Fruit fly (Drosophila melanogaster) whole organism, prepupa: ENCODE results near the gene CG10804.
A peak's percentile ranks its signal among the peaks of the same experiment; 100 is the strongest.

ENCODE experiments used
- CG10669 ChIP-seq: fragments of 200-800 bp; sonication (Bioruptor generic); optimal IDR thresholded peaks from 3 replicates; lab custom pipeline; 2018; ENCODE audit warnings: missing biosample characterization, mild to moderate bottlenecking, missing genetic modification characterization, moderate library complexity
- CG11294 ChIP-seq: fragments of 200-800 bp; sonication (Bioruptor generic); IDR thresholded peaks from 2 replicates; pipeline ENCODE4 v1.3.6; 2022; ENCODE audit warnings: missing biosample characterization, missing genetic modification characterization
- CG11902 ChIP-seq: fragments of 200-800 bp; sonication (Bioruptor generic); optimal IDR thresholded peaks from 3 replicates; lab custom pipeline; 2016; ENCODE audit warnings: missing biosample characterization, missing genetic modification characterization
- CG15336 ChIP-seq: fragments of 200-800 bp; sonication (Bioruptor generic); IDR thresholded peaks from 2 replicates; pipeline ENCODE4 v1.3.6; 2022; ENCODE audit warnings: missing biosample characterization, missing genetic modification characterization
- CG16779 ChIP-seq: fragments of 200-800 bp; sonication (Bioruptor generic); optimal IDR thresholded peaks from 3 replicates; lab custom pipeline; 2017; ENCODE audit warnings: missing biosample characterization, mild to moderate bottlenecking, missing genetic modification characterization
- CG3032 ChIP-seq: fragments of 200-800 bp; optimal IDR thresholded peaks from 2 replicates; lab custom pipeline; 2019; ENCODE audit warnings: missing biosample characterization, mild to moderate bottlenecking, missing genetic modification characterization, moderate library complexity
- CG31627 ChIP-seq: fragments of 200-800 bp; sonication (Bioruptor generic); optimal IDR thresholded peaks from 3 replicates; lab custom pipeline; 2016; ENCODE audit warnings: missing biosample characterization, missing genetic modification characterization
- CG32006 ChIP-seq: fragments of 200-800 bp; sonication (Bioruptor generic); optimal IDR thresholded peaks from 3 replicates; lab custom pipeline; 2017; ENCODE audit warnings: missing biosample characterization, mild to moderate bottlenecking, missing genetic modification characterization
- CG34406 ChIP-seq: fragments of 200-800 bp; sonication (Bioruptor generic); optimal IDR thresholded peaks from 3 replicates; lab custom pipeline; 2016; ENCODE audit warnings: missing biosample characterization, missing genetic modification characterization
- CG3919 ChIP-seq: fragments of 200-800 bp; sonication (Bioruptor generic); optimal IDR thresholded peaks from 3 replicates; lab custom pipeline; 2016; ENCODE audit warnings: missing biosample characterization, missing genetic modification characterization
- CG4318 ChIP-seq: fragments of 200-800 bp; sonication (Bioruptor generic); optimal IDR thresholded peaks from 3 replicates; lab custom pipeline; 2017; ENCODE audit warnings: missing biosample characterization, mild to moderate bottlenecking, missing genetic modification characterization
- CG6163 ChIP-seq: fragments of 200-800 bp; sonication (Bioruptor generic); IDR thresholded peaks from 3 replicates; pipeline ENCODE4 v1.3.6; 2022; ENCODE audit warnings: missing biosample characterization, missing genetic modification characterization
- CG6276 ChIP-seq: fragments of 200-800 bp; sonication (Bioruptor generic); optimal IDR thresholded peaks from 2 replicates; lab custom pipeline; 2017; ENCODE audit warnings: missing biosample characterization, mild to moderate bottlenecking, missing genetic modification characterization
- CG6808 ChIP-seq: fragments of 200-800 bp; sonication (Bioruptor generic); optimal IDR thresholded peaks from 3 replicates; lab custom pipeline; 2017; ENCODE audit warnings: missing biosample characterization, missing genetic modification characterization, mild to moderate bottlenecking, moderate library complexity, missing genetic modification reagents
- CG6854 ChIP-seq: fragments of 200-800 bp; sonication (Bioruptor generic); optimal IDR thresholded peaks from 2 replicates; lab custom pipeline; 2017; ENCODE audit warnings: missing biosample characterization, mild to moderate bottlenecking, missing genetic modification characterization
- CG7368 ChIP-seq: fragments of 200-800 bp; sonication (Bioruptor generic); optimal IDR thresholded peaks from 3 replicates; lab custom pipeline; 2016; ENCODE audit warnings: missing biosample characterization, missing genetic modification characterization
- CG8119 ChIP-seq: fragments of 200-800 bp; sonication (Bioruptor generic); IDR thresholded peaks from 3 replicates; pipeline ENCODE4 v1.3.6; 2022; ENCODE audit warnings: missing biosample characterization, missing genetic modification characterization
- CG8319 ChIP-seq: fragments of 200-800 bp; sonication (Bioruptor generic); optimal IDR thresholded peaks from 3 replicates; lab custom pipeline; 2016; ENCODE audit warnings: missing biosample characterization, missing genetic modification characterization
- CG8632 ChIP-seq: fragments of 200-800 bp; sonication (Bioruptor generic); optimal IDR thresholded peaks from 3 replicates; lab custom pipeline; 2016; ENCODE audit warnings: missing biosample characterization, missing genetic modification characterization
- CG9139 ChIP-seq: fragments of 200-800 bp; sonication (Bioruptor generic); optimal IDR thresholded peaks from 3 replicates; lab custom pipeline; 2017; ENCODE audit warnings: missing biosample characterization, mild to moderate bottlenecking, missing genetic modification characterization
- Eip75B ChIP-seq: fragments of 200-800 bp; sonication (Bioruptor generic); optimal IDR thresholded peaks from 3 replicates; lab custom pipeline; 2016; ENCODE audit warnings: missing biosample characterization, missing genetic modification characterization
- Eip78C ChIP-seq: fragments of 200-800 bp; sonication (Bioruptor generic); peaks from one replicate; lab custom pipeline; 2016; ENCODE audit warnings: missing biosample characterization, missing genetic modification characterization
- Ets21C ChIP-seq: fragments of 200-800 bp; sonication (Bioruptor generic); optimal IDR thresholded peaks from 3 replicates; lab custom pipeline; 2016; ENCODE audit warnings: missing biosample characterization, missing genetic modification characterization
- Gug ChIP-seq: fragments of 200-800 bp; sonication (Bioruptor generic); IDR thresholded peaks from 2 replicates; pipeline ENCODE4 v1.3.6; 2022; ENCODE audit warnings: missing biosample characterization, missing genetic modification characterization
- Hr38 ChIP-seq: sonication (Bioruptor generic); optimal IDR thresholded peaks from 2 replicates; lab custom pipeline; 2016; ENCODE audit warnings: missing biosample characterization, missing genetic modification characterization
- Hr39 ChIP-seq: fragments of 200-800 bp; sonication (Bioruptor generic); optimal IDR thresholded peaks from 2 replicates; lab custom pipeline; 2016; ENCODE audit warnings: missing biosample characterization, missing genetic modification characterization
- Hr4 ChIP-seq: fragments of 200-800 bp; sonication (Bioruptor generic); optimal IDR thresholded peaks from 3 replicates; lab custom pipeline; 2016; ENCODE audit warnings: missing biosample characterization, missing genetic modification characterization
- Lpt ChIP-seq: fragments of 200-800 bp; sonication (Bioruptor generic); optimal IDR thresholded peaks from 3 replicates; lab custom pipeline; 2016; ENCODE audit warnings: missing biosample characterization, missing genetic modification characterization
- Smox ChIP-seq: fragments of 200-800 bp; sonication (Bioruptor generic); optimal IDR thresholded peaks from 3 replicates; lab custom pipeline; 2016; ENCODE audit warnings: missing biosample characterization, missing genetic modification characterization
- Sox102F ChIP-seq: fragments of 200-800 bp; sonication (Bioruptor generic); optimal IDR thresholded peaks from 2 replicates; lab custom pipeline; 2016; ENCODE audit warnings: missing biosample characterization, mild to moderate bottlenecking, missing genetic modification characterization
- Sox14 ChIP-seq: fragments of 200-800 bp; sonication (Bioruptor generic); optimal IDR thresholded peaks from 3 replicates; lab custom pipeline; 2016; ENCODE audit warnings: missing biosample characterization, missing genetic modification characterization
- Sox15 ChIP-seq: fragments of 200-800 bp; sonication (Bioruptor generic); optimal IDR thresholded peaks from 3 replicates; lab custom pipeline; 2016; ENCODE audit warnings: missing biosample characterization, missing genetic modification characterization
- achi ChIP-seq: fragments of 200-800 bp; sonication (Bioruptor generic); optimal IDR thresholded peaks from 3 replicates; lab custom pipeline; 2016; ENCODE audit warnings: missing biosample characterization, missing genetic modification characterization
- acj6 ChIP-seq: fragments of 200-800 bp; sonication (Bioruptor generic); optimal IDR thresholded peaks from 3 replicates; lab custom pipeline; 2016; ENCODE audit warnings: missing biosample characterization, missing genetic modification characterization
- cyc ChIP-seq: fragments of 200-800 bp; sonication (Bioruptor generic); optimal IDR thresholded peaks from 3 replicates; lab custom pipeline; 2016; ENCODE audit warnings: missing biosample characterization, missing genetic modification characterization
- dac ChIP-seq: fragments of 200-800 bp; sonication (Bioruptor generic); optimal IDR thresholded peaks from 2 replicates; lab custom pipeline; 2017; ENCODE audit warnings: missing biosample characterization, mild to moderate bottlenecking, missing genetic modification characterization
- eg ChIP-seq: fragments of 200-800 bp; sonication (Bioruptor generic); IDR thresholded peaks from 3 replicates; pipeline ENCODE4 v1.3.6; 2022; ENCODE audit warnings: missing biosample characterization, missing genetic modification characterization
- esn ChIP-seq: fragments of 200-800 bp; sonication (Bioruptor generic); optimal IDR thresholded peaks from 2 replicates; lab custom pipeline; 2016; ENCODE audit warnings: missing biosample characterization, mild to moderate bottlenecking, missing genetic modification characterization, moderate library complexity
- fd59A ChIP-seq: fragments of 200-800 bp; sonication (Bioruptor generic); optimal IDR thresholded peaks from 2 replicates; lab custom pipeline; 2017; ENCODE audit warnings: missing biosample characterization, mild to moderate bottlenecking, missing genetic modification characterization, missing genetic modification reagents
- fd85E ChIP-seq: fragments of 200-800 bp; sonication (Bioruptor generic); optimal IDR thresholded peaks from 3 replicates; lab custom pipeline; 2016; ENCODE audit warnings: missing biosample characterization, missing genetic modification characterization
- fkh ChIP-seq: fragments of 200-800 bp; sonication (Bioruptor generic); optimal IDR thresholded peaks from 3 replicates; lab custom pipeline; 2017; ENCODE audit warnings: missing biosample characterization, mild to moderate bottlenecking, missing genetic modification characterization, moderate library complexity
- lz ChIP-seq: fragments of 200-800 bp; sonication (Bioruptor generic); optimal IDR thresholded peaks from 3 replicates; lab custom pipeline; 2016; ENCODE audit warnings: missing biosample characterization, missing genetic modification characterization
- net ChIP-seq: fragments of 200-800 bp; sonication (Bioruptor generic); optimal IDR thresholded peaks from 3 replicates; lab custom pipeline; 2016; ENCODE audit warnings: missing biosample characterization, missing genetic modification characterization
- pdm3 ChIP-seq: fragments of 200-800 bp; sonication (Bioruptor generic); optimal IDR thresholded peaks from 3 replicates; lab custom pipeline; 2016; ENCODE audit warnings: missing biosample characterization, missing genetic modification characterization
- salr ChIP-seq, 2 experiments: fragments of 200-800 bp; sonication (Bioruptor generic); optimal IDR thresholded peaks; 3 replicates each; lab custom pipeline; 2016 to 2018; ENCODE audit warnings: missing biosample characterization in 2 of 2, missing genetic modification characterization in 2 of 2, mild to moderate bottlenecking in 1 of 2
- spab ChIP-seq: fragments of 200-800 bp; sonication (Bioruptor generic); optimal IDR thresholded peaks from 2 replicates; lab custom pipeline; 2017; ENCODE audit warnings: missing biosample characterization, mild to moderate bottlenecking, missing genetic modification characterization, missing genetic modification reagents
- ss ChIP-seq, 2 experiments: fragments of 200-800 bp; sonication (Bioruptor generic); optimal IDR thresholded peaks; 2 replicates in 1 of 2; 3 replicates in 1 of 2; lab custom pipeline; 2017 to 2018; ENCODE audit warnings: mild to moderate bottlenecking in 2 of 2, missing biosample characterization in 2 of 2, missing genetic modification characterization in 2 of 2, moderate library complexity in 1 of 2
- svp ChIP-seq: fragments of 200-800 bp; sonication (Bioruptor generic); peaks from one replicate; lab custom pipeline; 2016; ENCODE audit warnings: missing biosample characterization, missing genetic modification characterization
- topi ChIP-seq: fragments of 200-800 bp; sonication (Bioruptor generic); optimal IDR thresholded peaks from 3 replicates; lab custom pipeline; 2016; ENCODE audit warnings: missing biosample characterization, missing genetic modification characterization

CG10804 gene

DNA sequence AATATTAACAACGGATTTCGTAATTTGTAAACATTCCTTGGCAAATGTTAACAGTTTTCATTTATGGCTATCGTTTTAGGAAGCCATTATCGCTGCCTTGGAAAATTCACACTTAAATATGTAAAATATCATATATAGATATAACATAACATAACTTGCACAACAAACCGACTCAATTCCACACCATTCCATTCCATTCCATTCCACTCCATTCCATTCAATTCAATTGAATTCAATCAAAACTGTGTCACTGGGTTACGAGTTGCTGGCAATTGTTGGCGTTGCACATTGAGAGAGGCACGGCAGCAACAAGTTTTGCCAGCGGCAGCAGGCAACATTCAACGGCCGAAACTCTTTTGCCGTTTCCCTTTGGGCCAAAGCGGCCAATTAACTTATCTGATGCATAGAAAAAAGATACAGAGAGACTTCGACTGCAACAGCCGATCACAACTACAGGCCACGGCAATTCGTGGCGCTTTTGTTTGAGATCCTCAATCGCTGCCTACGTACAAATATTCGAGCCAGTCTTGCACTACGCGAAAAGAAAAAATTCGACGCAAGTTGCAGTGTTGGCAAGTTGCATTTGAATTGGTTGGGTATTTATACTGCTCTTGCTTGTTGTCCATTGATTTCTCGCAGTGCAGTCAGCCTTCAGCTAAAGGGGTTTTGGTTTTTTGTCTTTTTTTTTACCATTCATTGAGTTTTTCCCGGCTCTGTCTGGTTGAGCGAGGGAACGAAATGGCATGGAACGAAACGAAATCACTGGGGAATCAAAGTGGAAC, 28.9 kb downstream of the CG10804 start (continued):
- TF ChIP-seq CG31627 (no peak), Hr39 (GFP tag; lab: Kevin White, UChicago) (no peak), CG11294 (GFP tag; lab: Robert Waterston, UW) (peak; percentile 64; the same call in 1 of the 2 replicates), Lpt (GFP tag; lab: Kevin White, UChicago) (peak; percentile 6), Hr38 (no peak), Sox15 (GFP tag; lab: Kevin White, UChicago) (no peak), ss (GFP tag; optimal IDR thresholded peaks at IDR 0.05; lab: Kevin White, UChicago) (no peak), CG15336 (GFP tag; lab: Robert Waterston, UW) (peak; percentile 61), CG8632 (GFP tag; lab: Kevin White, UChicago) (no peak)

- TF ChIP-seq Lpt (GFP tag; lab: Kevin White, UChicago): no peak
- no peak for TF ChIP-seq dac
- TF ChIP-seq esn: no peak
- TF ChIP-seq net (GFP tag; lab: Kevin White, UChicago): no peak
- no peak for TF ChIP-seq CG8319 (GFP tag; lab: Kevin White, UChicago)
- peak; percentile 55 for TF ChIP-seq CG32006 (GFP tag; lab: Kevin White, UChicago)
- TF ChIP-seq Hr39 (GFP tag; lab: Kevin White, UChicago): no peak
- no peak for TF ChIP-seq CG9139
- TF ChIP-seq CG6854 (GFP tag; lab: Kevin White, UChicago): no peak
- peak; percentile 4 for TF ChIP-seq CG3919 (GFP tag; lab: Kevin White, UChicago)
- no peak for TF ChIP-seq Sox14 (GFP tag; lab: Kevin White, UChicago)
- no peak for TF ChIP-seq CG34406 (GFP tag; lab: Kevin White, UChicago)
- TF ChIP-seq CG3032 (tag; lab: Kevin White, UChicago): no peak
- 0 out of 2 replicates have a peak, but pooled peaks have one; percentile 15 for TF ChIP-seq Gug (GFP tag; lab: Robert Waterston, UW)
- peak; percentile 12 for TF ChIP-seq Eip75B (GFP tag; lab: Kevin White, UChicago)
- no peak for TF ChIP-seq CG6808 (GFP tag; lab: Kevin White, UChicago)
- TF ChIP-seq Ets21C (GFP tag; lab: Kevin White, UChicago): no peak
- no peak for TF ChIP-seq CG6163
- no peak for TF ChIP-seq CG16779
- peak; percentile 48 for TF ChIP-seq Hr4 (GFP tag; lab: Kevin White, UChicago)
- no peak for TF ChIP-seq fd85E (GFP tag; lab: Kevin White, UChicago)
- peak; percentile 50; the same call in 1 of the 2 replicates for TF ChIP-seq CG15336 (GFP tag; lab: Robert Waterston, UW)
- no peak for TF ChIP-seq salr (GFP tag; optimal IDR thresholded peaks at IDR 0.05; lab: Kevin White, UChicago)
- TF ChIP-seq Sox102F (GFP tag; lab: Kevin White, UChicago): no peak
- no peak for TF ChIP-seq Sox15 (GFP tag; lab: Kevin White, UChicago)
- no peak for TF ChIP-seq CG11902 (GFP tag; lab: Kevin White, UChicago)
- TF ChIP-seq eg (GFP tag; lab: Robert Waterston, UW): peak; percentile 79
- no peak for TF ChIP-seq CG10669 (GFP tag; lab: Kevin White, UChicago)
- TF ChIP-seq fd59A: no peak
- peak; percentile 35 for TF ChIP-seq CG6276 (GFP tag; lab: Kevin White, UChicago)
- no peak for TF ChIP-seq CG31627
- TF ChIP-seq achi: no peak
- TF ChIP-seq Smox (GFP tag; lab: Kevin White, UChicago): no peak
- no peak for TF ChIP-seq CG4318 (GFP tag; lab: Kevin White, UChicago)
- no peak for TF ChIP-seq acj6
- no peak for TF ChIP-seq fkh (GFP tag; lab: Kevin White, UChicago)
- TF ChIP-seq Eip78C (GFP tag; lab: Kevin White, UChicago): peak; percentile 66
- TF ChIP-seq CG7368: no peak
- no peak for TF ChIP-seq lz (GFP tag; lab: Kevin White, UChicago)
- TF ChIP-seq cyc (GFP tag; lab: Kevin White, UChicago): no peak
- peak; percentile 37; the same call in 2 of the 3 replicates for TF ChIP-seq CG8119
- no peak for TF ChIP-seq svp (GFP tag; lab: Kevin White, UChicago)
- TF ChIP-seq pdm3 (GFP tag; lab: Kevin White, UChicago): peak; percentile 20
- no peak for TF ChIP-seq topi (GFP tag; lab: Kevin White, UChicago)
- TF ChIP-seq spab (GFP tag; lab: Kevin White, UChicago): no peak
Measured at dm6 chrX:3451916-3452315, 30.2 kb downstream of the CG10804 start.
